Fruit fly (Drosophila melanogaster): Measurements from ENCODE around the gene Tspo.
A peak's percentile ranks its signal among the peaks of the same experiment; 100 is the strongest.

Tspo gene

dm6 chr2L:516032-516993 lies 43.1 kb upstream of the Tspo start (continued):
- TF ChIP-seq Smox (GFP tag; optimal IDR thresholded peaks at IDR 0.05) (peak; percentile 77), Eip93F (GFP tag; optimal IDR thresholded peaks at IDR 0.05) (no peak), pdm3 (GFP tag; optimal IDR thresholded peaks at IDR 0.05) (peak; percentile 85), Ets21C (GFP tag; optimal IDR thresholded peaks at IDR 0.05) (peak; percentile 86), CG10631 (GFP tag; optimal IDR thresholded peaks at IDR 0.05) (peak; percentile 76), vri (GFP tag; optimal IDR thresholded peaks at IDR 0.05) (peak; percentile 31), CG3032 (tag; optimal IDR thresholded peaks at IDR 0.05) (peak; percentile 80), Hr38 (GFP tag; optimal IDR thresholded peaks at IDR 0.05) (no peak), esn (GFP tag; optimal IDR thresholded peaks at IDR 0.05) (peak; percentile 86), CG34406 (GFP tag; optimal IDR thresholded peaks at IDR 0.05) (peak; percentile 71), Eip78C (GFP tag) (peak; percentile 94), Hr4 (GFP tag; optimal IDR thresholded peaks at IDR 0.05) (peak; percentile 62), ss (GFP tag; optimal IDR thresholded peaks at IDR 0.05) (peak; percentile 14 to 59), CG4318 (GFP tag; optimal IDR thresholded peaks at IDR 0.05) (peak; percentile 48), OdsH (GFP tag; optimal IDR thresholded peaks at IDR 0.05) (peak; percentile 78), CG11762 (GFP tag; optimal IDR thresholded peaks at IDR 0.05; ENCODE audit: insufficient read depth) (peak; percentile 63), topi (GFP tag; optimal IDR thresholded peaks at IDR 0.05) (peak; percentile 81), CG6854 (GFP tag; optimal IDR thresholded peaks at IDR 0.05) (no peak), salr (GFP tag; optimal IDR thresholded peaks at IDR 0.05) (peak; percentile 31 to 57), Eip75B (GFP tag; optimal IDR thresholded peaks at IDR 0.05) (peak; percentile 84), CG10669 (GFP tag; optimal IDR thresholded peaks at IDR 0.05) (peak; percentile 76), achi (GFP tag; optimal IDR thresholded peaks at IDR 0.05) (peak; percentile 70), CG8319 (GFP tag; optimal IDR thresholded peaks at IDR 0.05) (peak; percentile 58), eg (GFP tag; IDR thresholded peaks at IDR 0.05) (peak; percentile 69), CG3919 (GFP tag; optimal IDR thresholded peaks at IDR 0.05) (peak; percentile 81), Ets96B (tag; optimal IDR thresholded peaks at IDR 0.05) (peak; percentile 74), CG31627 (GFP tag; optimal IDR thresholded peaks at IDR 0.05) (peak; percentile 86), fkh (GFP tag; optimal IDR thresholded peaks at IDR 0.05) (no peak), spab (GFP tag; optimal IDR thresholded peaks at IDR 0.05) (peak; percentile 68), acj6 (GFP tag; optimal IDR thresholded peaks at IDR 0.05) (peak; percentile 81), CG11294 (GFP tag; IDR thresholded peaks at IDR 0.05) (peak; percentile 59; the same call in 1 of the 2 replicates), CG8119 (GFP tag; IDR thresholded peaks at IDR 0.05) (peak; percentile 80), CG9139 (GFP tag; optimal IDR thresholded peaks at IDR 0.05) (peak; percentile 27), CG7368 (GFP tag; optimal IDR thresholded peaks at IDR 0.05) (peak; percentile 73), Hr39 (GFP tag; optimal IDR thresholded peaks at IDR 0.05) (peak; percentile 83), Sox102F (GFP tag; optimal IDR thresholded peaks at IDR 0.05) (peak; percentile 78), CG6276 (GFP tag; optimal IDR thresholded peaks at IDR 0.05) (peak; percentile 59), Sox15 (GFP tag; optimal IDR thresholded peaks at IDR 0.05) (peak; percentile 63), net (GFP tag; optimal IDR thresholded peaks at IDR 0.05) (peak; percentile 74)

dm6 chr2L:517911-518619 lies 41.3 kb upstream of the Tspo start:
- no peak for TF ChIP-seq CG6808 (GFP tag; optimal IDR thresholded peaks at IDR 0.05)
- peak; percentile 43 for TF ChIP-seq Ets96B (tag; optimal IDR thresholded peaks at IDR 0.05)
- peak; percentile 21 for TF ChIP-seq CG10669 (GFP tag; optimal IDR thresholded peaks at IDR 0.05)
- peak; percentile 85 for TF ChIP-seq Eip78C (GFP tag)
- TF ChIP-seq Hr39 (GFP tag; optimal IDR thresholded peaks at IDR 0.05): peak; percentile 66
- TF ChIP-seq CG3032 (tag; optimal IDR thresholded peaks at IDR 0.05): no peak
- TF ChIP-seq CG8319 (GFP tag; optimal IDR thresholded peaks at IDR 0.05): peak; percentile 13
- TF ChIP-seq CG34406 (GFP tag; optimal IDR thresholded peaks at IDR 0.05): peak; percentile 36
- TF ChIP-seq CG3919 (GFP tag; optimal IDR thresholded peaks at IDR 0.05): peak; percentile 47
- TF ChIP-seq CG6163 (GFP tag; IDR thresholded peaks at IDR 0.05): no peak
- TF ChIP-seq CG10631 (GFP tag; optimal IDR thresholded peaks at IDR 0.05): peak; percentile 24
- TF ChIP-seq Hr38 (GFP tag; optimal IDR thresholded peaks at IDR 0.05): no peak
- TF ChIP-seq Smox (GFP tag; optimal IDR thresholded peaks at IDR 0.05): peak; percentile 44
- peak; percentile 56 for TF ChIP-seq CG31627 (GFP tag; optimal IDR thresholded peaks at IDR 0.05)
- peak; percentile 55 for TF ChIP-seq CG6792 (GFP tag; optimal IDR thresholded peaks at IDR 0.05)
- peak; percentile 4 for TF ChIP-seq CG7368 (GFP tag; optimal IDR thresholded peaks at IDR 0.05)
- peak; percentile 63 for TF ChIP-seq topi (GFP tag; optimal IDR thresholded peaks at IDR 0.05)
- peak; percentile 10 for TF ChIP-seq Blimp-1 (GFP tag; optimal IDR thresholded peaks at IDR 0.05)
- TF ChIP-seq CG11902 (GFP tag; optimal IDR thresholded peaks at IDR 0.05): peak; percentile 13
- peak; percentile 57 for TF ChIP-seq svp (GFP tag)
- peak; percentile 12 for TF ChIP-seq Sox14 (GFP tag; optimal IDR thresholded peaks at IDR 0.05)
